Fruit fly (Drosophila melanogaster): ENCODE results near the gene maca.

Gene maca

dm6 chr3R:15494302-15494701 lies at the start of gene maca:
Gene maca (plus strand): TSS chr3R:15494602.
- TF ChIP-seq CG11617 (GFP tag; optimal IDR thresholded peaks at IDR 0.05) (no peak), kay (GFP tag; ENCODE audit: borderline replicate concordance) (no peak), CG7045 (GFP tag; optimal IDR thresholded peaks at IDR 0.05) (no peak), pad (GFP tag; optimal IDR thresholded peaks at IDR 0.05) (no peak), tj (GFP tag; optimal IDR thresholded peaks at IDR 0.05) (no peak), ovo (GFP tag; optimal IDR thresholded peaks at IDR 0.05) (no peak), Crg-1 (GFP tag; optimal IDR thresholded peaks at IDR 0.05) (no peak), cic (GFP tag; optimal IDR thresholded peaks at IDR 0.05) (no peak), CG14711 (tag; optimal IDR thresholded peaks at IDR 0.05) (no peak), CG12768 (GFP tag; optimal IDR thresholded peaks at IDR 0.05) (no peak), CG1620 (GFP tag; optimal IDR thresholded peaks at IDR 0.05) (no peak), CG5204 (GFP tag; optimal IDR thresholded peaks at IDR 0.05) (no peak), Mnt (GFP tag; optimal IDR thresholded peaks at IDR 0.05) (no peak), Hr96 (GFP tag; optimal IDR thresholded peaks at IDR 0.05) (no peak), bab1 (GFP tag; optimal IDR thresholded peaks at IDR 0.05) (no peak), cnc (optimal IDR thresholded peaks at IDR 0.05) (no peak), toe (GFP tag; optimal IDR thresholded peaks at IDR 0.05) (no peak), CG33017 (tag; optimal IDR thresholded peaks at IDR 0.05) (no peak), CG7101 (tag; optimal IDR thresholded peaks at IDR 0.05) (no peak), Clk (GFP tag; optimal IDR thresholded peaks at IDR 0.05) (no peak)

- peak; percentile 7 for TF ChIP-seq cic (GFP tag; optimal IDR thresholded peaks at IDR 0.05)
- no peak for TF ChIP-seq CG33017 (tag; optimal IDR thresholded peaks at IDR 0.05)
Observed at dm6 chr3R:15446149-15446548, 48.3 kb upstream of the maca start.

- TF ChIP-seq CG7045 (GFP tag; optimal IDR thresholded peaks at IDR 0.05) (no peak), CG5204 (GFP tag; optimal IDR thresholded peaks at IDR 0.05) (no peak), CG11617 (GFP tag; optimal IDR thresholded peaks at IDR 0.05) (no peak), CG1620 (GFP tag; optimal IDR thresholded peaks at IDR 0.05) (no peak)
Observed at dm6 chr3R:15447791-15448190, 46.6 kb upstream of the maca start.

- TF ChIP-seq pad (GFP tag; optimal IDR thresholded peaks at IDR 0.05), result no peak
- no peak for TF ChIP-seq kay (GFP tag; ENCODE audit: borderline replicate concordance)
- no peak for TF ChIP-seq CG11617 (GFP tag; optimal IDR thresholded peaks at IDR 0.05)
- no peak for TF ChIP-seq CG5204 (GFP tag; optimal IDR thresholded peaks at IDR 0.05)
- TF ChIP-seq CG12768 (GFP tag; optimal IDR thresholded peaks at IDR 0.05), result no peak
- no peak for TF ChIP-seq toe (GFP tag; optimal IDR thresholded peaks at IDR 0.05)
- no peak for TF ChIP-seq ovo (GFP tag; optimal IDR thresholded peaks at IDR 0.05)
- no peak for TF ChIP-seq CG7045 (GFP tag; optimal IDR thresholded peaks at IDR 0.05)
- TF ChIP-seq Hr96 (GFP tag; optimal IDR thresholded peaks at IDR 0.05), result no peak
- TF ChIP-seq CG33017 (tag; optimal IDR thresholded peaks at IDR 0.05), result no peak
- no peak for TF ChIP-seq CG7101 (tag; optimal IDR thresholded peaks at IDR 0.05)
- TF ChIP-seq bab1 (GFP tag; optimal IDR thresholded peaks at IDR 0.05), result no peak
- no peak for TF ChIP-seq tj (GFP tag; optimal IDR thresholded peaks at IDR 0.05)
- no peak for TF ChIP-seq CG1620 (GFP tag; optimal IDR thresholded peaks at IDR 0.05)
- no peak for TF ChIP-seq CG14711 (tag; optimal IDR thresholded peaks at IDR 0.05)
- TF ChIP-seq cnc (optimal IDR thresholded peaks at IDR 0.05), result no peak
- no peak for TF ChIP-seq Mnt (GFP tag; optimal IDR thresholded peaks at IDR 0.05)
- TF ChIP-seq Clk (GFP tag; optimal IDR thresholded peaks at IDR 0.05), result no peak
- TF ChIP-seq cic (GFP tag; optimal IDR thresholded peaks at IDR 0.05), result no peak
Observed at dm6 chr3R:15448657-15449056, 45.7 kb upstream of the maca start.

dm6 chr3R:15451344-15452107 lies 42.9 kb upstream of the maca start:
- TF ChIP-seq CG11617 (GFP tag; optimal IDR thresholded peaks at IDR 0.05) (no peak), CG33017 (tag; optimal IDR thresholded peaks at IDR 0.05) (no peak), CG1620 (GFP tag; optimal IDR thresholded peaks at IDR 0.05) (no peak), Hr96 (GFP tag; optimal IDR thresholded peaks at IDR 0.05) (no peak), ovo (GFP tag; optimal IDR thresholded peaks at IDR 0.05) (no peak), kay (GFP tag; ENCODE audit: borderline replicate concordance) (no peak), CG12768 (GFP tag; optimal IDR thresholded peaks at IDR 0.05) (no peak), bab1 (GFP tag; optimal IDR thresholded peaks at IDR 0.05) (no peak), CG5204 (GFP tag; optimal IDR thresholded peaks at IDR 0.05) (no peak), tj (GFP tag; optimal IDR thresholded peaks at IDR 0.05) (no peak), cic (GFP tag; optimal IDR thresholded peaks at IDR 0.05) (no peak), toe (GFP tag; optimal IDR thresholded peaks at IDR 0.05) (no peak), CG7045 (GFP tag; optimal IDR thresholded peaks at IDR 0.05) (no peak), pad (GFP tag; optimal IDR thresholded peaks at IDR 0.05) (no peak)

dm6 chr3R:15457386-15458011 lies 36.9 kb upstream of the maca start:
- no peak for TF ChIP-seq CG7101 (tag; optimal IDR thresholded peaks at IDR 0.05)

Data from whole organism, adult.